Worm (Caenorhabditis elegans) whole organism, midembryonic: ENCODE measurements around the gene nhr-142.

Experiments used
- T22C8.4 ChIP-seq: fragments of 200-800 bp; sonication (Bioruptor generic); IDR thresholded peaks from 2 replicates; pipeline ENCODE4 v1.3.6; 2022; ENCODE audit warnings: missing genetic modification characterization, missing compliant biosample characterization
- cog-1 ChIP-seq: sonication (generic microtip); optimal IDR thresholded peaks from 2 replicates; lab custom pipeline; 2016; ENCODE audit warnings: missing genetic modification characterization, missing compliant biosample characterization
- flt-1 ChIP-seq: fragments of 200-800 bp; sonication (Bioruptor generic); IDR thresholded peaks from 2 replicates; pipeline ENCODE4 v1.3.6; 2022; ENCODE audit warnings: missing genetic modification characterization, missing compliant biosample characterization
- klf-2 ChIP-seq: fragments of 200-800 bp; sonication (Bioruptor generic); conservative IDR thresholded peaks from 2 replicates; pipeline ENCODE4 v1.3.6; 2022; ENCODE audit warnings: missing genetic modification reagents, missing genetic modification characterization, missing compliant biosample characterization
- med-1 ChIP-seq: sonication (generic microtip); optimal IDR thresholded peaks from 2 replicates; lab custom pipeline; 2017; ENCODE audit warnings: missing genetic modification characterization, mild to moderate bottlenecking, missing compliant biosample characterization, antibody characterized with exemption, missing genetic modification reagents; ENCODE audit not compliant: insufficient read depth
- ref-1 ChIP-seq: fragments of 200-800 bp; sonication (Bioruptor generic); conservative IDR thresholded peaks from 2 replicates; pipeline ENCODE4 v1.3.6; 2022; ENCODE audit warnings: missing genetic modification reagents, missing genetic modification characterization, missing compliant biosample characterization
- tab-1 ChIP-seq: fragments of 200-800 bp; sonication (Bioruptor generic); IDR thresholded peaks from 2 replicates; pipeline ENCODE4 v1.3.6; 2022; ENCODE audit warnings: missing genetic modification characterization, missing compliant biosample characterization
- ztf-23 ChIP-seq: fragments of 200-800 bp; sonication (Bioruptor generic); IDR thresholded peaks from 2 replicates; pipeline ENCODE4 v1.3.6; 2022; ENCODE audit warnings: missing genetic modification reagents, missing genetic modification characterization, missing compliant biosample characterization
- ztf-29 ChIP-seq: fragments of 200-800 bp; sonication (Bioruptor generic); IDR thresholded peaks from 2 replicates; pipeline ENCODE4 v1.3.6; 2022; ENCODE audit warnings: missing genetic modification reagents, missing genetic modification characterization, missing compliant biosample characterization

Gene nhr-142

DNA sequence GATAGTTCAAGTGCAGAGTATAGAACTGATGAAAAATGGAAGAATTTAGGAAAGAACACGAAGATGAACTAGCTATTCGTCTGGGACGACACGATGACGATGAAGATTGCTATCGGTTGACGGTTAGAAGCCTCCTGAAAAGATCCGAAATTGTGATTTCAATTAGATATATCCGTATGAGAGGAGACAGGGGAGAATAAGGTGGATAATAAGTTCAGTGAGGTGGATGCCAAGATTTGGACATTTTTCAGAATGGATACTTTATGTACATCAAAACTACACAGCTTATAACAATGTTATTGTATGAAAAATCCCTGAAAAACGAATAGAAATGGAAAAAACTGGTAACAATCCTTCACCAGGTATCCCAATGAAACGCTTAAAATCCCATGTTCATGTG, 7.8 kb upstream of the nhr-142 start, which contains the start of gene nstp-3:
Gene nstp-3, minus strand, starts transcription at position 101 of the 400 bp plus-strand sequence.
- TF ChIP-seq flt-1 (GFP tag; lab: Robert Waterston, UW) (no peak), T22C8.4 (GFP tag; lab: Robert Waterston, UW) (no peak), cog-1 (tag; lab: Kevin White, UChicago) (no peak), ztf-23 (GFP tag; lab: Robert Waterston, UW) (no peak), tab-1 (no peak), klf-2 (no peak), med-1 (GFP tag; lab: Kevin White, UChicago) (no peak), ztf-29 (GFP tag; lab: Robert Waterston, UW) (no peak), ref-1 (GFP tag; lab: Robert Waterston, UW) (no peak)

DNA sequence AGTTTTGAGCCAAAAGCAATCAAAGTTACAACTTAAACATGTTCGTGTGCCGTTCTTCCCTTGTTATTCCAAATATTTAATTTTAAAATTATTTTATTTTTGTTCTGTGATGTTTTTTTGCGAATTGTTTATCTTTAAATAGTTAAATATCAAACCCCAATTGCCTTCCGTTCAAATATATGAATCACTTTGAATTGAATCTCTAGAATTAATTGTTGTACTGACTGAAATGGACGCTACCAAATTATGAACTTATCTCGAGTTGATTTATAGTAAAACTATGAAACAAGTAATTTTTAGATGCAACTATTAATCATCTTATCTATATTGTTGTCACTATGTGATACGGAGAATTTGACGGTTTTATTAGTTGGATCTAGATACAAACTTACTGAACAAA, 1.7 kb upstream of the nhr-142 start, which contains the start of gene ZC250.2:
Gene ZC250.2, plus strand, starts transcription at position 301 of the 400 bp plus-strand sequence.
- TF ChIP-seq flt-1 (GFP tag; lab: Robert Waterston, UW) (no peak), klf-2 (no peak), cog-1 (tag; lab: Kevin White, UChicago) (no peak), T22C8.4 (GFP tag; lab: Robert Waterston, UW) (no peak), ref-1 (GFP tag; lab: Robert Waterston, UW) (no peak), tab-1 (no peak), med-1 (GFP tag; lab: Kevin White, UChicago) (no peak), ztf-29 (GFP tag; lab: Robert Waterston, UW) (no peak), ztf-23 (GFP tag; lab: Robert Waterston, UW) (no peak)

DNA sequence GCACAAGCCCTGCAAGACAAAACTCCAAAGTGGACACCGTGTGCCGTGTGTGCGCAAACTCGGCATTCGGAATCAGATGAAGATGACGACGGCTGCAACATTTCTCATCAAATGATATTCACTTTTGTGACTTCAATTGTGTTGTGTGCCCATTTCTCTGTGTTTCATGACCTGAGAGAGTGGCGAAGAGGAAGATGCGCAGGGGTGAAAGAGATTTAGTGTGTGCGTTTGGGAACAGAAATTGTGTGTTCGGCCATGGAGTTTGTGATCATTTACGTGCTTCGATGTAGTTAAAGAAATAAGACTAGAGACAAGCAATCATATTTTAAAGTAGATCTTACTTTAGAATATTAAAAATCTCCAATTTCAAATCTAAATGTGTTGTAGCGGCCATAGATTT, 1.7 kb downstream of the nhr-142 start:
- TF ChIP-seq cog-1 (tag; lab: Kevin White, UChicago): no peak

DNA sequence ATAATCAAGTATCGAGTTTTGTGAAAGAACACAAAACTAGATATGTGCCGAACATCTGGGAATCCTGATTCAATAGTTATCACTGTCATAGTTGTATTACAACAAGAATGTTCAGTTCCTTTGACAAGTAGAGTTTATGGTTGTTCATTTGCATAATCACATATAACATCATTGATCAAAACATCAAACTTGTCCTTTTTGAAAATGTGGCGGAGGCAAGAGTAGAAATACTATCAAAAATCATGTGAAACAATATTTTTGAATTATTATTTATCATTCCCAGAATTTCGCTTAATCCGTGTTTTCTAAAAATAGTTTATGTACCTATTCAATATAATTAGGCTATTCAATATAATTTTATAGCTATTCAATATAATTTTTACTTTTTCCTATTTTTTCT, 5.0 kb downstream of the nhr-142 start, which contains the start of gene F44E7.7:
Gene F44E7.7, minus strand, starts transcription at position 101 of the 400 bp plus-strand sequence.
- TF ChIP-seq ztf-29 (GFP tag; lab: Robert Waterston, UW) (no peak), ref-1 (GFP tag; lab: Robert Waterston, UW) (no peak), klf-2 (no peak), flt-1 (GFP tag; lab: Robert Waterston, UW) (no peak), tab-1 (no peak), T22C8.4 (GFP tag; lab: Robert Waterston, UW) (no peak), ztf-23 (GFP tag; lab: Robert Waterston, UW) (no peak), cog-1 (tag; lab: Kevin White, UChicago) (no peak), med-1 (GFP tag; lab: Kevin White, UChicago) (no peak)

DNA sequence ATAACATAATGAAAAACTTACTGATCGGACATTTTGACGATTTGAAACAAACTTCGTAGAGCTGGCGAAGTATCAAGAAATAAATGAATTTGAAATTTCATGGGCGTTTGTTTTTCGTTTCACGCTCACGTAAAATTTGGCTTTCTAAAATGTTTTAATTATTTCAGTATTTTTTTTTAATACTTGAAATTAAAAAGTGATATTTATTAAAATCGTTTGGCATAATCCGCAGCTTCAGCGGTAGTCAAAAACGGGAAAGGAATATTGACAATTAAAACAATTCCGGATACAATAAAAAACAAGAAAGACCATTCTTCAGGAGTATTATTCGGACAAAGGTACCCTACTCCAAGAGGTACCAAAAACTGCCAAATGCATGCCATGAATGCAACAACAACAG, 7.7 kb downstream of the nhr-142 start, which contains the start of gene fbxa-183:
Gene fbxa-183, minus strand, starts transcription at position 101 of the 400 bp plus-strand sequence.
- TF ChIP-seq tab-1: no peak
- no peak for TF ChIP-seq flt-1 (GFP tag; lab: Robert Waterston, UW)
- TF ChIP-seq T22C8.4 (GFP tag; lab: Robert Waterston, UW): no peak

DNA sequence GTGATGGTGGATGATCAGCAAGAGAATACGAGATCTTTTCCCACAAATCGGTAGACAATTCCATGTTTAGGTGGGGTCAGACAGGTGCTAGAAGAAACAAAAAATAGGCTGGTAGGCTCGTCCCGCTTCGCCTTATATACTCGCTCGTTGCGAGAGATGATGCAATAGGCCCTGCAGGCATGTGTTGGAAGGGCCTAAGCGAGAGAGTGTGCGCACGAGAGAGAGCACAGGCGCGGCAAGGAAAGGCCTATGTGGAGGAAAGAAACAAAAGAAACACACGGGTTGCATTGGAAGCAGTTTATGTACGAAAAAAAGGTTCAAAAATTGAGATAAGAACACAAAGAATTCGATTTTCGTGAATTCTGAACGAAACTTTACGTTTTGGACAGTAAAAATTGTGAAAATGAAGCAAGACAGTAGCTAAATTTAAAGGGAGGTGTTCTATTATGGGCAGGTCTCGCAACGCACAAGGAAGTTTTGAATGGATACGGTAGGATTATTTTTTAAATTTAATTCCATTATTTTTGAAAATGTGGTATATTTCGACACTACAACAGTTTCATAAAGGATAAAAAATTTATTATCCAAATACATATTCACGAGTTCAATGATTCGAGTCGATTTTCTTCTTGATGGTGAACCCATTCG, 9.5 kb downstream of the nhr-142 start, which contains the start of gene F44E7.5:
Gene F44E7.5, minus strand, starts transcription at position 210 of the 648 bp plus-strand sequence.
- TF ChIP-seq tab-1 (no peak), cog-1 (tag; lab: Kevin White, UChicago) (no peak), klf-2 (no peak), ztf-23 (GFP tag; lab: Robert Waterston, UW) (no peak), flt-1 (GFP tag; lab: Robert Waterston, UW) (no peak), ref-1 (GFP tag; lab: Robert Waterston, UW) (no peak)

DNA sequence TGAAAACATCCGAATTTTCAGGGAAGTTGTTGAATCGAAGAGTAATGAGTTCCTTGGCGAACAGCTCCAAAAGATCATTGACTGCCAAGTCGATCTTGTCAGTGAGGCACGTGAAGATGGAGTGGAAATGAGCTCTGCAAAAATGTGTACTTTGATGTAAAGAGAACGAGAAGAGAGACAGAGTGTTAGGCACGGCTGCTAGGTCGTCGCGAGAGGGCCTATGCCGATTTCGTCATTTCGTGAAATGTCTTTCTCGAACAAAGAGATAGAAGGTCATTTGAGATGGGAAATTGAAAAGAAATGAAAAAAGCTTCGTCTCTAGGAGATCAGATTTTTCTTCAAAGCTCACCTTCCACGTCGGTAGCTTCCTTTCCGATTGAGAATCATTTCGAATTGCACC, 10.4 kb downstream of the nhr-142 start:
- no peak for TF ChIP-seq flt-1 (GFP tag; lab: Robert Waterston, UW)
- peak; percentile 34; the same call in 1 of the 2 replicates for TF ChIP-seq ztf-23 (GFP tag; lab: Robert Waterston, UW)

DNA sequence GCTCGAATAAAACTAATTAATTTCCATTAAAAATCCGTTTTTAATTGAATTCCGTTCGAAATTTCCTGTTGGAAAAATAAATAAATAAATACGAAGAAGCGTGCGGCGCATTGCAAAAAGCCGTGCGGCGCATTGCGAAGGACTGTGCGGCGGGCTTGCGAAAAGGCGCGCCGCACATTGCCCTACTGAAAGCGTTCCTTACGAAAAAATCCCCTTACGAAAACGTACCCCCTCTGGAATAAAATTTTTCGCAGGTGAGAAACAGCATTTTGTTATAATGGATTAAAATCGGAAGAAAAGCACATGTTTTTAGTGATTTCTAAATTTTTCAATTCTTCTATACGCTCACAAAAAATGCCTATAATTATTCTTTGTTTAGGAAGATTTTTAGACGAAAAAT, 12.1 kb downstream of the nhr-142 start:
- peak; percentile 74 for TF ChIP-seq ztf-23 (GFP tag; lab: Robert Waterston, UW)
- TF ChIP-seq klf-2: peak; percentile 64
- peak; percentile 67; the same call in 1 of the 2 replicates for TF ChIP-seq tab-1
- peak; percentile 35; the same call in 1 of the 2 replicates for TF ChIP-seq T22C8.4 (GFP tag; lab: Robert Waterston, UW)
- peak; percentile 59; the same call in 1 of the 2 replicates for TF ChIP-seq flt-1 (GFP tag; lab: Robert Waterston, UW)

DNA sequence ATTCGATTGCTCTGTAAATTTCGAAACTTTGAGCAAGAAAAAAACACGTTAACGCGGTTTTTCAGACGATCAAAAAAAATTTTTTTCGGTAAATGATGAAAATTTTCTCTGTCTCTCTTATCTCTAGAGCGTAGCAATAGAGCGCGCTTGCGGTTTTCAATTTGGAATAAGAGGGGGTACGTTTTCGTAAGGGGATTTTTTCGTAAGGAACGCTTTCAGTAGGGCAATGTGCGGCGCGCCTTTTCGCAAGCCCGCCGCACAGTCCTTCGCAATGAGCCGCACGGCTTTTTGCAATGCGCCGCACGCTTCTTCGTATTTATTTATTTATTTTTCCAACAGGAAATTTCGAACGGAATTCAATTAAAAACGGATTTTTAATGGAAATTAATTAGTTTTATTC, 13.4 kb downstream of the nhr-142 start, which contains the start of gene F44E7.4:
Gene F44E7.4, minus strand, starts transcription at position 13 of the 400 bp plus-strand sequence.
- TF ChIP-seq ref-1 (GFP tag; lab: Robert Waterston, UW) (peak; percentile 67), ztf-23 (GFP tag; lab: Robert Waterston, UW) (peak; percentile 93), ztf-29 (GFP tag; lab: Robert Waterston, UW) (peak; percentile 73), tab-1 (peak; percentile 88), T22C8.4 (GFP tag; lab: Robert Waterston, UW) (peak; percentile 62), klf-2 (peak; percentile 82), flt-1 (GFP tag; lab: Robert Waterston, UW) (peak; percentile 92)

DNA sequence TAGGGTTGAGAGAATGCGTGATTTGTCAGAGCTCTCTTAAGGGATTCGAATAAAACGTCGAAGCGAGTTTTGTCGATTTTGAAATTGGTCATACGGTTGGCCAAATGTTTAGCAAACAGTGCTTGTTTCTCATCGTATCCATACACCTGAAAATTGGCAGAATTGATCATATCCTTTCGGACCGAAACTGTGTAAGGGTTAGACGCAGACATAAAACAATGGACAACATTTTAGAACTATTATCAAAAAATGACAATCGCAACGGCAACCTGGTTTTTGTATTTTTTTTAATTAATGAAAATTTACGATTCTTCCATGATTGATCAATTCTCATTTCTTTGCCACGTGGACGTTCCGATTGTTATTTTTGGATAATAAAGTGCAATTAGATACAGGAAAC, 16.2 kb downstream of the nhr-142 start:
- no peak for TF ChIP-seq ref-1 (GFP tag; lab: Robert Waterston, UW)
- TF ChIP-seq flt-1 (GFP tag; lab: Robert Waterston, UW): no peak
- TF ChIP-seq ztf-29 (GFP tag; lab: Robert Waterston, UW): no peak
- no peak for TF ChIP-seq klf-2
- no peak for TF ChIP-seq ztf-23 (GFP tag; lab: Robert Waterston, UW)
- TF ChIP-seq cog-1 (tag; lab: Kevin White, UChicago): no peak
- TF ChIP-seq med-1 (GFP tag; lab: Kevin White, UChicago): no peak
- TF ChIP-seq tab-1: no peak
